Fruit fly (Drosophila melanogaster) whole organism: Measurements from ENCODE around the gene faf.

ENCODE experiments used
- Dll ChIP-seq: fragments of >200 bp; optimal IDR thresholded peaks from 2 replicates; lab custom pipeline; 2017
- EcR ChIP-seq, 2 experiments: fragments of >200 bp; optimal IDR thresholded peaks; 2 replicates each; lab custom pipeline; 2017; ENCODE audit warnings: missing biosample characterization in 2 of 2, missing genetic modification characterization in 2 of 2, missing genetic modification reagents in 2 of 2
- psq ChIP-seq: fragments of >200 bp; optimal IDR thresholded peaks from 2 replicates; lab custom pipeline; 2017
- usp ChIP-seq: fragments of >200 bp; optimal IDR thresholded peaks from 2 replicates; lab custom pipeline; 2017; ENCODE audit warnings: missing biosample characterization, missing genetic modification characterization, mixed read lengths

dm6 chr3R:31754605-31755004 lies 22.2 kb upstream of the faf start, which contains the start of gene salt:
- TF ChIP-seq psq (lab: Kevin White, UChicago) (no peak), usp (GFP tag; lab: Kevin White, UChicago) (no peak), Dll (no peak), EcR (GFP tag; optimal IDR thresholded peaks at IDR 0.05; lab: Kevin White, UChicago) (no peak)
